Worm (Caenorhabditis elegans) whole organism, young adult: Measurements from ENCODE around the gene col-17.

Experiments used
- B0019.2 ChIP-seq: fragments of 200-800 bp; sonication (Bioruptor generic); conservative IDR thresholded peaks from 2 replicates; pipeline ENCODE4 v1.3.6; 2022; ENCODE audit warnings: missing genetic modification reagents, missing genetic modification characterization, missing compliant biosample characterization
- B0035.1 ChIP-seq: sonication (generic microtip); optimal IDR thresholded peaks from 2 replicates; lab custom pipeline; 2016; ENCODE audit warnings: missing genetic modification characterization, mild to moderate bottlenecking, missing compliant biosample characterization, missing genotype, missing genetic modification reagents
- B0261.1 ChIP-seq: sonication (generic microtip); optimal IDR thresholded peaks from 2 replicates; lab custom pipeline; 2016; ENCODE audit warnings: mild to moderate bottlenecking, missing genetic modification characterization, moderate library complexity, missing compliant biosample characterization
- C17E4.6 ChIP-seq: fragments of 200-800 bp; sonication (Bioruptor generic); IDR thresholded peaks from 2 replicates; pipeline ENCODE4 v1.3.6; 2022; ENCODE audit warnings: missing genetic modification reagents, missing genetic modification characterization, missing compliant biosample characterization
- F23B12.7 ChIP-seq: sonication (generic microtip); optimal IDR thresholded peaks from 2 replicates; lab custom pipeline; 2017; ENCODE audit warnings: missing genetic modification characterization, mild to moderate bottlenecking, missing compliant biosample characterization, antibody characterized with exemption, moderate library complexity; ENCODE audit not compliant: insufficient read depth
- F33H1.4 ChIP-seq: fragments of 200-800 bp; sonication (Bioruptor generic); IDR thresholded peaks from 2 replicates; pipeline ENCODE4 v1.3.6; 2022; ENCODE audit warnings: missing genetic modification reagents, missing genetic modification characterization, missing compliant biosample characterization
- F39B2.1 ChIP-seq: fragments of 200-800 bp; sonication (Bioruptor generic); IDR thresholded peaks from 2 replicates; pipeline ENCODE4 v1.3.6; 2022; ENCODE audit warnings: missing genetic modification reagents, missing genetic modification characterization, missing compliant biosample characterization
- Y53F4B.3 ChIP-seq: fragments of 200-800 bp; sonication (Bioruptor generic); IDR thresholded peaks from 2 replicates; pipeline ENCODE4 v1.3.6; 2022; ENCODE audit warnings: missing genetic modification reagents, missing genetic modification characterization, missing compliant biosample characterization
- Y53G8AR.9 ChIP-seq: fragments of 200-800 bp; sonication (Bioruptor generic); conservative IDR thresholded peaks from 2 replicates; pipeline ENCODE4 v1.3.6; 2022; ENCODE audit warnings: missing genetic modification reagents, missing genetic modification characterization, missing compliant biosample characterization
- Y56A3A.18 ChIP-seq: fragments of 200-800 bp; sonication (Bioruptor generic); IDR thresholded peaks from 2 replicates; pipeline ENCODE4 v1.3.6; 2022; ENCODE audit warnings: missing genetic modification reagents, missing genetic modification characterization, missing compliant biosample characterization
- Y67H2A.10 ChIP-seq: fragments of 200-800 bp; sonication (Bioruptor generic); conservative IDR thresholded peaks from 2 replicates; pipeline ENCODE4 v1.3.6; 2022; ENCODE audit warnings: missing genetic modification reagents, missing genetic modification characterization, missing compliant biosample characterization
- Y79H2A.3 ChIP-seq: fragments of 200-800 bp; sonication (Bioruptor generic); conservative IDR thresholded peaks from 2 replicates; pipeline ENCODE4 v1.3.6; 2022; ENCODE audit warnings: missing genetic modification reagents, missing genetic modification characterization, missing compliant biosample characterization
- ama-1 ChIP-seq, 3 experiments: fragments of 150-350 bp in 1 of 3; sonication (generic microtip) in 2 of 3; optimal IDR thresholded peaks; 2 replicates each; lab custom pipeline; 2014 to 2018; ENCODE audit warnings: missing biosample characterization in 2 of 3, missing genetic modification characterization in 2 of 3, missing genetic modification reagents in 2 of 3
- aptf-2 ChIP-seq: fragments of 200-800 bp; sonication (Bioruptor generic); conservative IDR thresholded peaks from 2 replicates; pipeline ENCODE4 v1.3.6; 2022; ENCODE audit warnings: missing genetic modification reagents, missing genetic modification characterization, missing compliant biosample characterization
- athp-1 ChIP-seq: sonication (generic microtip); optimal IDR thresholded peaks from 2 replicates; lab custom pipeline; 2017; ENCODE audit warnings: mild to moderate bottlenecking, missing genetic modification characterization, missing compliant biosample characterization
- attf-6 ChIP-seq: fragments of 200-800 bp; sonication (Bioruptor generic); IDR thresholded peaks from 2 replicates; pipeline ENCODE4 v1.3.6; 2022; ENCODE audit warnings: missing genetic modification reagents, missing genetic modification characterization, missing compliant biosample characterization
- bed-1 ChIP-seq: fragments of 200-800 bp; sonication (Bioruptor generic); IDR thresholded peaks from 2 replicates; pipeline ENCODE4 v1.3.6; 2022; ENCODE audit warnings: missing genetic modification reagents, missing genetic modification characterization, missing compliant biosample characterization
- cebp-2 ChIP-seq: fragments of 200-800 bp; sonication (Bioruptor generic); IDR thresholded peaks from 2 replicates; pipeline ENCODE4 v1.3.6; 2022; ENCODE audit warnings: missing genetic modification characterization, missing compliant biosample characterization
- ceh-100 ChIP-seq: fragments of 200-800 bp; sonication (Bioruptor generic); IDR thresholded peaks from 2 replicates; pipeline ENCODE4 v1.3.6; 2022; ENCODE audit warnings: missing genetic modification reagents, missing genetic modification characterization, missing compliant biosample characterization
- ceh-40 ChIP-seq: fragments of 200-800 bp; sonication (Bioruptor generic); IDR thresholded peaks from 2 replicates; pipeline ENCODE4 v1.3.6; 2022; ENCODE audit warnings: missing genetic modification characterization, missing compliant biosample characterization
- ceh-79 ChIP-seq: sonication (generic microtip); optimal IDR thresholded peaks from 2 replicates; lab custom pipeline; 2017; ENCODE audit warnings: mild to moderate bottlenecking, missing genetic modification characterization, missing compliant biosample characterization
- die-1 ChIP-seq: sonication (generic microtip); optimal IDR thresholded peaks from 2 replicates; lab custom pipeline; 2016; ENCODE audit warnings: missing genotype, mild to moderate bottlenecking, missing genetic modification characterization, missing compliant biosample characterization
- efl-1 ChIP-seq: fragments of 150-350 bp; optimal IDR thresholded peaks from 2 replicates; lab custom pipeline; 2014; ENCODE audit warnings: missing biosample characterization, missing genetic modification reagents, missing genetic modification characterization
- egl-18 ChIP-seq: fragments of 200-800 bp; sonication (Bioruptor generic); IDR thresholded peaks from 2 replicates; pipeline ENCODE4 v1.3.6; 2022; ENCODE audit warnings: missing genetic modification reagents, missing genetic modification characterization, missing compliant biosample characterization
- ets-4 ChIP-seq: fragments of 200-800 bp; sonication (Bioruptor generic); optimal IDR thresholded peaks from 2 replicates; lab custom pipeline; 2018; ENCODE audit warnings: mild to moderate bottlenecking, missing genetic modification characterization, missing compliant biosample characterization
- fkh-3 ChIP-seq: sonication (generic microtip); optimal IDR thresholded peaks from 2 replicates; lab custom pipeline; 2016; ENCODE audit warnings: mild to moderate bottlenecking, missing genetic modification characterization, missing compliant biosample characterization
- him-1 ChIP-seq: sonication (generic microtip); optimal IDR thresholded peaks from 2 replicates; lab custom pipeline; 2016; ENCODE audit warnings: missing genotype, missing genetic modification reagents, missing genetic modification characterization, missing compliant biosample characterization
- hmg-1.2 ChIP-seq: fragments of 200-800 bp; sonication (Bioruptor generic); IDR thresholded peaks from 2 replicates; pipeline ENCODE4 v1.3.6; 2022; ENCODE audit warnings: missing genetic modification reagents, missing genetic modification characterization, missing compliant biosample characterization
- let-526 ChIP-seq: fragments of 200-800 bp; sonication (Bioruptor generic); IDR thresholded peaks from 2 replicates; pipeline ENCODE4 v1.3.6; 2022; ENCODE audit warnings: missing genetic modification reagents, missing genetic modification characterization, missing compliant biosample characterization
- lin-35 ChIP-seq, 3 experiments: fragments of 150-350 bp in 2 of 3; sonication (generic microtip) in 1 of 3; optimal IDR thresholded peaks; 2 replicates each; lab custom pipeline; 2014 to 2018; ENCODE audit warnings: missing biosample characterization in 3 of 3, missing genetic modification characterization in 3 of 3, missing genetic modification reagents in 3 of 3
- mcd-1 ChIP-seq: fragments of 200-800 bp; sonication (Bioruptor generic); IDR thresholded peaks from 2 replicates; pipeline ENCODE4 v1.3.6; 2022; ENCODE audit warnings: missing genetic modification reagents, missing genetic modification characterization, missing compliant biosample characterization
- mes-4 ChIP-seq: sonication (generic microtip); optimal IDR thresholded peaks from 2 replicates; lab custom pipeline; 2016; ENCODE audit warnings: missing genotype, missing genetic modification characterization, missing compliant biosample characterization
- nfya-1 ChIP-seq: sonication (generic microtip); optimal IDR thresholded peaks from 2 replicates; lab custom pipeline; 2017; ENCODE audit warnings: antibody characterized with exemption, missing compliant biosample characterization, missing genetic modification characterization, borderline replicate concordance; ENCODE audit not compliant: insufficient read depth
- nhr-27 ChIP-seq: fragments of 200-800 bp; sonication (Bioruptor generic); optimal IDR thresholded peaks from 2 replicates; lab custom pipeline; 2018; ENCODE audit warnings: mild to moderate bottlenecking, missing genetic modification characterization, moderate library complexity, missing compliant biosample characterization
- nhr-90 ChIP-seq: sonication (generic microtip); optimal IDR thresholded peaks from 2 replicates; lab custom pipeline; 2016; ENCODE audit warnings: missing genotype, mild to moderate bottlenecking, missing genetic modification characterization, missing compliant biosample characterization
- rec-8 ChIP-seq, 2 experiments: sonication (generic microtip); optimal IDR thresholded peaks; 2 replicates each; lab custom pipeline; 2016; ENCODE audit warnings: mild to moderate bottlenecking in 2 of 2, missing genetic modification characterization in 2 of 2, missing genetic modification reagents in 2 of 2, missing genotype in 2 of 2, missing biosample characterization in 1 of 2, missing compliant biosample characterization in 1 of 2, moderate library complexity in 1 of 2
- repo-1 ChIP-seq: sonication (generic microtip); optimal IDR thresholded peaks from 2 replicates; lab custom pipeline; 2017; ENCODE audit warnings: mild to moderate bottlenecking, missing genetic modification characterization, missing compliant biosample characterization
- rpc-1 ChIP-seq, 2 experiments: fragments of 150-350 bp in 1 of 2; sonication (generic microtip) in 1 of 2; optimal IDR thresholded peaks; 2 replicates each; lab custom pipeline; 2014 to 2018; ENCODE audit warnings: missing biosample characterization in 1 of 2, missing genetic modification characterization in 1 of 2, missing genetic modification reagents in 1 of 2, missing genotype in 1 of 2
- sdz-38 ChIP-seq: sonication (generic microtip); optimal IDR thresholded peaks from 2 replicates; lab custom pipeline; 2016; ENCODE audit warnings: missing genotype, missing genetic modification characterization, missing compliant biosample characterization
- snpc-1.1 ChIP-seq: sonication (generic microtip); optimal IDR thresholded peaks from 2 replicates; lab custom pipeline; 2017; ENCODE audit warnings: missing genetic modification characterization, mild to moderate bottlenecking, missing compliant biosample characterization, antibody characterized with exemption, moderate library complexity, missing genotype, missing genetic modification reagents; ENCODE audit not compliant: insufficient read depth
- somi-1 ChIP-seq: fragments of 200-800 bp; sonication (Bioruptor generic); optimal IDR thresholded peaks from 2 replicates; lab custom pipeline; 2018; ENCODE audit warnings: mild to moderate bottlenecking, missing genetic modification characterization, missing compliant biosample characterization
- tbp1 ChIP-seq: fragments of 200-800 bp; sonication (Bioruptor generic); optimal IDR thresholded peaks from 2 replicates; lab custom pipeline; 2018; ENCODE audit warnings: mild to moderate bottlenecking, missing genetic modification characterization, missing compliant biosample characterization
- unc-130 ChIP-seq: sonication (generic microtip); optimal IDR thresholded peaks from 2 replicates; lab custom pipeline; 2016; ENCODE audit warnings: missing genetic modification reagents, missing genetic modification characterization, missing compliant biosample characterization
- zim-3 ChIP-seq: sonication (generic microtip); optimal IDR thresholded peaks from 2 replicates; lab custom pipeline; 2017; ENCODE audit warnings: mild to moderate bottlenecking, missing genetic modification characterization, moderate library complexity, missing compliant biosample characterization
- ztf-18 ChIP-seq: sonication (generic microtip); optimal IDR thresholded peaks from 2 replicates; lab custom pipeline; 2016; ENCODE audit warnings: missing genotype, mild to moderate bottlenecking, missing genetic modification characterization, missing compliant biosample characterization
- ztf-3 ChIP-seq: fragments of 200-800 bp; sonication (Bioruptor generic); optimal IDR thresholded peaks from 2 replicates; lab custom pipeline; 2018; ENCODE audit warnings: mild to moderate bottlenecking, missing genetic modification characterization, missing compliant biosample characterization

The col-17 gene

ce11 chrII:4891012-4891775 lies 23.8 kb upstream of the col-17 start, which contains the start of gene gst-9 (continued):
- TF ChIP-seq B0035.1 (tag; lab: Kevin White, UChicago) = no peak
- no peak for TF ChIP-seq Y79H2A.3 (GFP tag; lab: Robert Waterston, UW)
- peak; percentile 83 for TF ChIP-seq repo-1
- TF ChIP-seq ztf-3 (GFP tag; lab: Kevin White, UChicago) = no peak
- TF ChIP-seq F23B12.7 (tag; lab: Kevin White, UChicago) = no peak
- no peak for TF ChIP-seq him-1
- TF ChIP-seq ama-1 (optimal IDR thresholded peaks at IDR 0.05; lab: Kevin White, UChicago) = peak; percentile 54
- no peak for TF ChIP-seq ama-1 (GFP tag; optimal IDR thresholded peaks at IDR 0.05; lab: Kevin White, UChicago)
- TF ChIP-seq Y53F4B.3 (GFP tag; lab: Robert Waterston, UW) = no peak
- TF ChIP-seq tbp1 (GFP tag; lab: Kevin White, UChicago) = peak; percentile 52
- TF ChIP-seq nfya-1 (tag; lab: Kevin White, UChicago) = no peak
- 0 out of 2 replicates have a peak, but pooled peaks have one; percentile 13 for TF ChIP-seq ceh-40 (GFP tag; lab: Robert Waterston, UW)
- no peak for TF ChIP-seq somi-1 (GFP tag; lab: Kevin White, UChicago)
- no peak for TF ChIP-seq egl-18 (GFP tag; lab: Robert Waterston, UW)
- TF ChIP-seq sdz-38 (tag; lab: Kevin White, UChicago) = no peak
- TF ChIP-seq nhr-90 (tag; lab: Kevin White, UChicago) = peak; percentile 36
- TF ChIP-seq nhr-27 (tag; lab: Kevin White, UChicago) = no peak
- TF ChIP-seq ets-4 = no peak
- peak; percentile 76 for TF ChIP-seq Y56A3A.18 (GFP tag; lab: Robert Waterston, UW)
- no peak for TF ChIP-seq ceh-100 (GFP tag; lab: Robert Waterston, UW)
- TF ChIP-seq bed-1 = no peak
- peak in 1 of 3 experiments; percentile 49 for TF ChIP-seq lin-35 (GFP tag; optimal IDR thresholded peaks at IDR 0.05; lab: Kevin White, UChicago)
- TF ChIP-seq Y53G8AR.9 (GFP tag; lab: Robert Waterston, UW) = peak; percentile 83
- no peak for TF ChIP-seq rpc-1 (optimal IDR thresholded peaks at IDR 0.05; lab: Kevin White, UChicago)
- TF ChIP-seq rpc-1 (tag; optimal IDR thresholded peaks at IDR 0.05; lab: Kevin White, UChicago) = no peak
- no peak for TF ChIP-seq Y67H2A.10 (GFP tag; lab: Robert Waterston, UW)
- peak; percentile 11 for TF ChIP-seq zim-3
- TF ChIP-seq ceh-79 (tag; lab: Kevin White, UChicago) = peak; percentile 55
- TF ChIP-seq athp-1 (tag; lab: Kevin White, UChicago) = no peak
- TF ChIP-seq B0261.1 (tag; lab: Kevin White, UChicago) = no peak
- TF ChIP-seq F39B2.1 (GFP tag; lab: Robert Waterston, UW) = no peak
- no peak for TF ChIP-seq aptf-2 (GFP tag; lab: Robert Waterston, UW)
- TF ChIP-seq ztf-18 = no peak
- no peak for TF ChIP-seq B0019.2 (GFP tag; lab: Robert Waterston, UW)
- TF ChIP-seq hmg-1.2 (GFP tag; lab: Robert Waterston, UW) = peak; percentile 36
- TF ChIP-seq let-526 (GFP tag; lab: Robert Waterston, UW) = no peak
- no peak for TF ChIP-seq snpc-1.1 (tag; lab: Kevin White, UChicago)
- no peak for TF ChIP-seq die-1 (tag; lab: Kevin White, UChicago)
- no peak for TF ChIP-seq mes-4
- no peak for TF ChIP-seq C17E4.6 (GFP tag; lab: Robert Waterston, UW)
- TF ChIP-seq cebp-2 (GFP tag; lab: Robert Waterston, UW) = 0 out of 2 replicates have a peak, but pooled peaks have one; percentile 5
- TF ChIP-seq efl-1 (GFP tag; lab: Kevin White, UChicago) = no peak
- peak; percentile 30; the same call in 1 of the 2 replicates for TF ChIP-seq mcd-1 (GFP tag; lab: Robert Waterston, UW)
- TF ChIP-seq attf-6 (GFP tag; lab: Robert Waterston, UW) = no peak
- TF ChIP-seq unc-130 = no peak
- no peak for TF ChIP-seq rec-8 (tag; optimal IDR thresholded peaks at IDR 0.05; lab: Kevin White, UChicago)
- TF ChIP-seq fkh-3 (tag; lab: Kevin White, UChicago) = no peak
- TF ChIP-seq F33H1.4 (GFP tag; lab: Robert Waterston, UW) = no peak
